Worm (Caenorhabditis elegans): ENCODE data around the gene adr-2.

adr-2 gene

ce11 chrIII:7199467-7199866 is 33.2 kb downstream of the adr-2 start:
- no peak for TF ChIP-seq efl-1 (optimal IDR thresholded peaks at IDR 0.05)
- peak in 1 of 2 experiments; percentile 21 for TF ChIP-seq efl-1 (GFP tag; optimal IDR thresholded peaks at IDR 0.05 in 1 of 2)
- no peak for TF ChIP-seq irx-1 (tag; optimal IDR thresholded peaks at IDR 0.05)
- peak; percentile 22 for TF ChIP-seq lin-14 (GFP tag; optimal IDR thresholded peaks at IDR 0.05)
- peak in 1 of 2 experiments; percentile 6 for TF ChIP-seq lin-35 (GFP tag; optimal IDR thresholded peaks at IDR 0.05)
- no peak for TF ChIP-seq ceh-88 (GFP tag; IDR thresholded peaks at IDR 0.05)
- no peak for TF ChIP-seq lin-15B (tag; optimal IDR thresholded peaks at IDR 0.05)
- TF ChIP-seq pag-3 (tag; optimal IDR thresholded peaks at IDR 0.05; ENCODE audit: borderline replicate concordance, insufficient read depth) = no peak
- TF ChIP-seq blmp-1 (tag; optimal IDR thresholded peaks at IDR 0.05) = peak; percentile 53
- TF ChIP-seq nhr-85 (tag) = peak; percentile 91
- TF ChIP-seq nhr-28 (tag; optimal IDR thresholded peaks at IDR 0.05) = no peak
- TF ChIP-seq Y116A8C.19 (tag; optimal IDR thresholded peaks at IDR 0.05; ENCODE audit: borderline replicate concordance) = no peak
- no peak for TF ChIP-seq grh-1 (GFP tag; IDR thresholded peaks at IDR 0.05)
- peak; percentile 3 to 24 for TF ChIP-seq lsy-2 (tag; optimal IDR thresholded peaks at IDR 0.05)
- no peak for TF ChIP-seq mdl-1 (tag; optimal IDR thresholded peaks at IDR 0.05)
- TF ChIP-seq swsn-7 (tag; optimal IDR thresholded peaks at IDR 0.05) = no peak
- TF ChIP-seq pax-3 (tag; optimal IDR thresholded peaks at IDR 0.05) = no peak
- TF ChIP-seq aly-2 (tag; optimal IDR thresholded peaks at IDR 0.05) = no peak
- no peak for TF ChIP-seq nhr-20 (tag; optimal IDR thresholded peaks at IDR 0.05)
- no peak for TF ChIP-seq unc-130 (tag; optimal IDR thresholded peaks at IDR 0.05)
- TF ChIP-seq sptf-1 (tag; optimal IDR thresholded peaks at IDR 0.05) = no peak
- peak in 3 of 6 experiments; percentile 13 to 92 (median 48) for TF ChIP-seq elt-3 (tag; optimal IDR thresholded peaks at IDR 0.05)
- peak; percentile 23 for TF ChIP-seq snu-23 (GFP tag; optimal IDR thresholded peaks at IDR 0.05)
- TF ChIP-seq pqm-1 (tag; optimal IDR thresholded peaks at IDR 0.05) = no peak
- TF ChIP-seq C16A3.4 (tag; optimal IDR thresholded peaks at IDR 0.05) = no peak
- TF ChIP-seq ets-5 (GFP tag; IDR thresholded peaks at IDR 0.05) = no peak
- TF ChIP-seq unc-30 (tag; optimal IDR thresholded peaks at IDR 0.05) = no peak
- no peak for TF ChIP-seq unc-86 (tag; optimal IDR thresholded peaks at IDR 0.05)
- TF ChIP-seq zag-1 (tag; optimal IDR thresholded peaks at IDR 0.05) = no peak
- TF ChIP-seq tbx-2 (tag; optimal IDR thresholded peaks at IDR 0.05) = no peak
- TF ChIP-seq C04F5.9 (tag; optimal IDR thresholded peaks at IDR 0.05) = no peak
- TF ChIP-seq dsc-1 (tag; optimal IDR thresholded peaks at IDR 0.05) = no peak
- TF ChIP-seq sup-37 (GFP tag; optimal IDR thresholded peaks at IDR 0.05) = no peak
- TF ChIP-seq nhr-71 (tag; optimal IDR thresholded peaks at IDR 0.05) = peak; percentile 40
- no peak for TF ChIP-seq egl-13 (tag; optimal IDR thresholded peaks at IDR 0.05)
- no peak for TF ChIP-seq F16B12.6 (tag; optimal IDR thresholded peaks at IDR 0.05)
- no peak for TF ChIP-seq dpl-1 (GFP tag; optimal IDR thresholded peaks at IDR 0.05)

ce11 chrIII:7198838-7199237 is 33.8 kb downstream of the adr-2 start, which contains the start of gene pfd-5:
Gene pfd-5, minus strand, starts transcription at chrIII:7198884.
- TF ChIP-seq C04F5.9 (tag; optimal IDR thresholded peaks at IDR 0.05) (peak; percentile 47), lin-35 (GFP tag; optimal IDR thresholded peaks at IDR 0.05) (peak; percentile 96 to 97), fos-1 (tag; optimal IDR thresholded peaks at IDR 0.05) (peak; percentile 17), nhr-12 (tag; optimal IDR thresholded peaks at IDR 0.05) (no peak), mdl-1 (tag; optimal IDR thresholded peaks at IDR 0.05) (peak in 1 of 2 experiments; percentile 36), hlh-17 (GFP tag; optimal IDR thresholded peaks at IDR 0.05; ENCODE audit: borderline replicate concordance) (no peak), fkh-10 (GFP tag; optimal IDR thresholded peaks at IDR 0.05) (no peak), pqm-1 (tag; optimal IDR thresholded peaks at IDR 0.05) (no peak), nhr-84 (tag; optimal IDR thresholded peaks at IDR 0.05) (no peak), Y116A8C.19 (tag; optimal IDR thresholded peaks at IDR 0.05; ENCODE audit: borderline replicate concordance) (peak; percentile 39), lir-3 (tag; optimal IDR thresholded peaks at IDR 0.05; ENCODE audit: poor library complexity) (peak; percentile 94), fkh-4 (tag; optimal IDR thresholded peaks at IDR 0.05; ENCODE audit: borderline replicate concordance) (peak; percentile 76), tlp-1 (tag; optimal IDR thresholded peaks at IDR 0.05) (no peak), rnt-1 (tag; optimal IDR thresholded peaks at IDR 0.05) (peak; percentile 97), alr-1 (tag; optimal IDR thresholded peaks at IDR 0.05; ENCODE audit: borderline replicate concordance) (no peak), unc-130 (tag; optimal IDR thresholded peaks at IDR 0.05) (peak; percentile 12), ets-5 (GFP tag; IDR thresholded peaks at IDR 0.05) (no peak), isw-1 (GFP tag; IDR thresholded peaks at IDR 0.05) (peak; percentile 67), xbp-1 (tag; optimal IDR thresholded peaks at IDR 0.05) (peak; percentile 77), sox-4 (tag; optimal IDR thresholded peaks at IDR 0.05) (peak; percentile 65), aly-2 (tag; optimal IDR thresholded peaks at IDR 0.05) (no peak), lsy-2 (tag; optimal IDR thresholded peaks at IDR 0.05) (peak; percentile 82 to 84), lin-15B (tag; optimal IDR thresholded peaks at IDR 0.05) (peak; percentile 25), lin-14 (GFP tag; optimal IDR thresholded peaks at IDR 0.05) (peak; percentile 76), hlh-4 (tag; optimal IDR thresholded peaks at IDR 0.05) (no peak), ceh-90 (tag; optimal IDR thresholded peaks at IDR 0.05) (peak; percentile 93)
